Fruit fly (Drosophila melanogaster) whole organism, embryonic: ENCODE results near the gene Pop4.

Experiments used
- ATbp ChIP-seq: fragments of 200-800 bp; sonication (Bioruptor generic); optimal IDR thresholded peaks from 2 replicates; lab custom pipeline; 2017; ENCODE audit warnings: missing biosample characterization, mild to moderate bottlenecking, missing genetic modification characterization, missing genetic modification reagents
- Bgb ChIP-seq: fragments of 200-800 bp; sonication (Bioruptor generic); IDR thresholded peaks from 2 replicates; pipeline ENCODE4 v1.3.6; 2022; ENCODE audit warnings: missing biosample characterization, missing genetic modification characterization; ENCODE audit not compliant: partially characterized antibody
- CG10209 ChIP-seq: fragments of 200-800 bp; sonication (Bioruptor generic); optimal IDR thresholded peaks from 3 replicates; lab custom pipeline; 2017; ENCODE audit warnings: missing biosample characterization, mild to moderate bottlenecking, missing genetic modification characterization, missing genetic modification reagents
- CG1024 ChIP-seq: fragments of 200-800 bp; sonication (Bioruptor generic); IDR thresholded peaks from 2 replicates; pipeline ENCODE4 v1.3.6; 2022; ENCODE audit warnings: missing biosample characterization, missing genetic modification characterization
- CG10462 ChIP-seq: fragments of 200-800 bp; sonication (Bioruptor generic); optimal IDR thresholded peaks from 2 replicates; lab custom pipeline; 2016; ENCODE audit warnings: missing biosample characterization, missing genetic modification characterization
- CG11504 ChIP-seq: fragments of 200-800 bp; sonication (Bioruptor generic); optimal IDR thresholded peaks from 3 replicates; lab custom pipeline; 2019; ENCODE audit warnings: missing biosample characterization, mild to moderate bottlenecking, missing genetic modification characterization, moderate library complexity
- CG14965 ChIP-seq: fragments of 200-800 bp; sonication (Bioruptor generic); optimal IDR thresholded peaks from 2 replicates; lab custom pipeline; 2016; ENCODE audit warnings: missing biosample characterization, missing genetic modification characterization, borderline replicate concordance
- CG17802 ChIP-seq: fragments of 200-800 bp; sonication (Bioruptor generic); optimal IDR thresholded peaks from 2 replicates; lab custom pipeline; 2018; ENCODE audit warnings: missing biosample characterization, mild to moderate bottlenecking, missing genetic modification characterization, moderate library complexity
- CG2678 ChIP-seq: fragments of 200-800 bp; sonication (Bioruptor generic); optimal IDR thresholded peaks from 3 replicates; lab custom pipeline; 2019; ENCODE audit warnings: missing biosample characterization, mild to moderate bottlenecking, missing genetic modification characterization, moderate library complexity
- CG30431 ChIP-seq: fragments of 200-800 bp; sonication (Bioruptor generic); optimal IDR thresholded peaks from 2 replicates; lab custom pipeline; 2017; ENCODE audit warnings: missing biosample characterization, missing genetic modification characterization
- CG9609 ChIP-seq: fragments of 200-800 bp; sonication (Bioruptor generic); optimal IDR thresholded peaks from 3 replicates; lab custom pipeline; 2016; ENCODE audit warnings: missing biosample characterization, missing genetic modification characterization
- CoRest ChIP-seq: fragments of 200-800 bp; sonication (Bioruptor generic); optimal IDR thresholded peaks from 3 replicates; lab custom pipeline; 2018; ENCODE audit warnings: missing biosample characterization, mild to moderate bottlenecking, missing genetic modification characterization, moderate library complexity
- Dek ChIP-seq: fragments of 200-800 bp; sonication (Bioruptor generic); optimal IDR thresholded peaks from 3 replicates; lab custom pipeline; 2019; ENCODE audit warnings: missing biosample characterization, mild to moderate bottlenecking, missing genetic modification characterization, moderate library complexity
- Dref ChIP-seq: fragments of 200-800 bp; sonication (Bioruptor generic); IDR thresholded peaks from 2 replicates; pipeline ENCODE4 v1.3.6; 2022; ENCODE audit warnings: missing biosample characterization, missing genetic modification characterization
- Drgx ChIP-seq: fragments of 200-800 bp; sonication (Bioruptor generic); IDR thresholded peaks from 2 replicates; pipeline ENCODE4 v1.3.6; 2022; ENCODE audit warnings: missing biosample characterization, missing genetic modification characterization
- H15 ChIP-seq: fragments of 200-800 bp; sonication (Bioruptor generic); IDR thresholded peaks from 3 replicates; pipeline ENCODE4 v1.3.6; 2022; ENCODE audit warnings: missing biosample characterization, missing genetic modification characterization
- Lim3 ChIP-seq: fragments of 200-800 bp; sonication (Bioruptor generic); IDR thresholded peaks from 2 replicates; pipeline ENCODE4 v1.3.6; 2022; ENCODE audit warnings: missing biosample characterization, missing genetic modification characterization
- Mes4 ChIP-seq: fragments of 200-800 bp; sonication (Bioruptor generic); optimal IDR thresholded peaks from 2 replicates; lab custom pipeline; 2016; ENCODE audit warnings: missing biosample characterization, missing genetic modification characterization
- NC2β ChIP-seq: fragments of 200-800 bp; sonication (Bioruptor generic); optimal IDR thresholded peaks from 2 replicates; lab custom pipeline; 2016; ENCODE audit warnings: missing biosample characterization, missing genetic modification characterization
- Nf-YC ChIP-seq: fragments of 200-800 bp; optimal IDR thresholded peaks from 3 replicates; lab custom pipeline; 2019; ENCODE audit warnings: missing biosample characterization, mild to moderate bottlenecking, missing genetic modification characterization, moderate library complexity
- Six4 ChIP-seq: fragments of 200-800 bp; sonication (Bioruptor generic); optimal IDR thresholded peaks from 2 replicates; lab custom pipeline; 2016; ENCODE audit warnings: missing biosample characterization, missing genetic modification characterization
- YL-1 ChIP-seq: fragments of 200-800 bp; sonication (Bioruptor generic); optimal IDR thresholded peaks from 3 replicates; lab custom pipeline; 2017; ENCODE audit warnings: missing biosample characterization, mild to moderate bottlenecking, missing genetic modification characterization
- ato ChIP-seq: fragments of 200-800 bp; sonication (Bioruptor generic); IDR thresholded peaks from 2 replicates; pipeline ENCODE4 v1.3.6; 2022; ENCODE audit warnings: missing biosample characterization, missing genetic modification characterization; ENCODE audit not compliant: partially characterized antibody
- bsh ChIP-seq, 2 experiments: fragments of 200-800 bp; sonication (Bioruptor generic); optimal IDR thresholded peaks; 2 replicates each; lab custom pipeline; 2017 to 2018; ENCODE audit warnings: mild to moderate bottlenecking in 2 of 2, missing biosample characterization in 2 of 2, missing genetic modification characterization in 2 of 2, moderate library complexity in 1 of 2
- cas ChIP-seq: fragments of 200-800 bp; sonication (Bioruptor generic); IDR thresholded peaks from 2 replicates; pipeline ENCODE4 v1.3.6; 2022; ENCODE audit warnings: missing biosample characterization, missing genetic modification characterization
- chinmo ChIP-seq: fragments of 200-800 bp; sonication (Bioruptor generic); IDR thresholded peaks from 4 replicates; pipeline ENCODE4 v1.3.6; 2022; ENCODE audit warnings: missing biosample characterization, missing genetic modification characterization; ENCODE audit not compliant: partially characterized antibody
- crc ChIP-seq: fragments of 200-800 bp; sonication (Bioruptor generic); optimal IDR thresholded peaks from 2 replicates; lab custom pipeline; 2016; ENCODE audit warnings: missing biosample characterization, missing genetic modification characterization
- dimm ChIP-seq: fragments of 200-800 bp; sonication (Bioruptor generic); IDR thresholded peaks from 2 replicates; pipeline ENCODE4 v1.3.6; 2022; ENCODE audit warnings: missing biosample characterization, missing genetic modification characterization
- fd102C ChIP-seq: fragments of 200-800 bp; sonication (Bioruptor generic); optimal IDR thresholded peaks from 2 replicates; lab custom pipeline; 2018; ENCODE audit warnings: missing biosample characterization, mild to moderate bottlenecking, missing genetic modification characterization, moderate library complexity
- ftz-f1 ChIP-seq: fragments of 200-800 bp; sonication (Bioruptor generic); optimal IDR thresholded peaks from 2 replicates; lab custom pipeline; 2016; ENCODE audit warnings: missing biosample characterization, missing genetic modification characterization
- gt ChIP-seq: fragments of 200-800 bp; sonication (Bioruptor generic); IDR thresholded peaks from 2 replicates; pipeline ENCODE4 v1.3.6; 2022; ENCODE audit warnings: missing biosample characterization, missing genetic modification characterization
- hb ChIP-seq: fragments of 200-800 bp; sonication (Bioruptor generic); IDR thresholded peaks from 3 replicates; pipeline ENCODE4 v1.3.6; 2022; ENCODE audit warnings: missing biosample characterization, missing genetic modification characterization; ENCODE audit not compliant: partially characterized antibody
- ken ChIP-seq: fragments of 200-800 bp; sonication (Bioruptor generic); IDR thresholded peaks from 3 replicates; pipeline ENCODE4 v1.3.6; 2022; ENCODE audit warnings: missing biosample characterization, missing genetic modification characterization
- kni ChIP-seq: fragments of 200-800 bp; sonication (Bioruptor generic); optimal IDR thresholded peaks from 3 replicates; lab custom pipeline; 2017; ENCODE audit warnings: mild to moderate bottlenecking, missing biosample characterization, missing genetic modification reagents, missing genetic modification characterization
- mam ChIP-seq: fragments of 200-800 bp; sonication (Bioruptor generic); optimal IDR thresholded peaks from 3 replicates; lab custom pipeline; 2016; ENCODE audit warnings: missing biosample characterization, missing genetic modification characterization
- nom ChIP-seq: fragments of 200-800 bp; sonication (Bioruptor generic); optimal IDR thresholded peaks from 2 replicates; lab custom pipeline; 2017; ENCODE audit warnings: missing biosample characterization, missing genetic modification characterization, mild to moderate bottlenecking, moderate library complexity, missing genetic modification reagents
- odd ChIP-seq: fragments of 200-800 bp; sonication (Bioruptor generic); optimal IDR thresholded peaks from 2 replicates; lab custom pipeline; 2017; ENCODE audit warnings: missing biosample characterization, mild to moderate bottlenecking, missing genetic modification characterization
- otp ChIP-seq: fragments of 200-800 bp; sonication (Bioruptor generic); IDR thresholded peaks from 3 replicates; pipeline ENCODE4, ENCODE4 v1.3.6; 2022; ENCODE audit warnings: missing biosample characterization, missing genetic modification characterization
- prd ChIP-seq, 3 experiments: fragments of >200 bp in 2 of 3; fragments of 200-800 bp in 1 of 3; sonication (Bioruptor generic) in 1 of 3; optimal IDR thresholded peaks in 2 of 3; IDR thresholded peaks in 1 of 3; 2 replicates in 2 of 3; 3 replicates in 1 of 3; pipeline versions ENCODE4 v1.3.6 to Lab custom; 2017 to 2022; ENCODE audit warnings: missing biosample characterization in 1 of 3, missing genetic modification characterization in 1 of 3
- run ChIP-seq: fragments of 200-800 bp; sonication (Bioruptor generic); optimal IDR thresholded peaks from 3 replicates; lab custom pipeline; 2018; ENCODE audit warnings: missing biosample characterization, mild to moderate bottlenecking, missing genetic modification characterization
- sens-2 ChIP-seq: fragments of 200-800 bp; sonication (Bioruptor generic); IDR thresholded peaks from 2 replicates; pipeline ENCODE4 v1.3.6; 2022; ENCODE audit warnings: missing biosample characterization, missing genetic modification characterization
- sqz ChIP-seq: fragments of 200-800 bp; sonication (Bioruptor generic); optimal IDR thresholded peaks from 3 replicates; lab custom pipeline; 2018; ENCODE audit warnings: missing biosample characterization, mild to moderate bottlenecking, missing genetic modification characterization
- ssp ChIP-seq: fragments of 200-800 bp; sonication (Bioruptor generic); IDR thresholded peaks from 2 replicates; pipeline ENCODE4 v1.3.6; 2022; ENCODE audit warnings: missing biosample characterization, missing genetic modification characterization
- stwl ChIP-seq: fragments of 200-800 bp; sonication (Bioruptor generic); optimal IDR thresholded peaks from 3 replicates; lab custom pipeline; 2018; ENCODE audit warnings: missing biosample characterization, mild to moderate bottlenecking, missing genetic modification characterization, moderate library complexity
- tna ChIP-seq: fragments of 200-800 bp; sonication (Bioruptor generic); IDR thresholded peaks from 2 replicates; pipeline ENCODE4 v1.3.6; 2022; ENCODE audit warnings: missing biosample characterization, missing genetic modification characterization; ENCODE audit not compliant: partially characterized antibody
- z ChIP-seq: fragments of 200-800 bp; sonication (Bioruptor generic); IDR thresholded peaks from 3 replicates; pipeline ENCODE4 v1.3.6; 2022; ENCODE audit warnings: missing biosample characterization, missing genetic modification characterization

The Pop4 gene

dm6 chr3L:8018665-8019070, 40.2 kb upstream of the Pop4 start (continued):
- TF ChIP-seq Nf-YC (tag; lab: Kevin White, UChicago) (no peak), Six4 (GFP tag; lab: Kevin White, UChicago) (no peak), dimm (GFP tag; lab: Robert Waterston, UW) (no peak), kni (GFP tag; lab: Kevin White, UChicago) (peak; percentile 31), CG14965 (no peak), sens-2 (GFP tag; lab: Robert Waterston, UW) (no peak), CG1024 (GFP tag; lab: Robert Waterston, UW) (no peak), hb (GFP tag; lab: Robert Waterston, UW) (no peak), CG10462 (GFP tag; lab: Kevin White, UChicago) (no peak), sqz (GFP tag; lab: Kevin White, UChicago) (peak; percentile 41), tna (GFP tag; lab: Robert Waterston, UW) (no peak), fd102C (GFP tag; lab: Kevin White, UChicago) (no peak), ato (GFP tag; lab: Robert Waterston, UW) (no peak), H15 (GFP tag; lab: Robert Waterston, UW) (no peak), CG30431 (GFP tag; lab: Kevin White, UChicago) (no peak), CoRest (peak; percentile 16), Lim3 (no peak), Dek (tag; lab: Kevin White, UChicago) (peak; percentile 19), gt (GFP tag; lab: Robert Waterston, UW) (no peak), CG9609 (no peak), NC2β (GFP tag; lab: Kevin White, UChicago) (no peak), cas (GFP tag; lab: Robert Waterston, UW) (no peak), odd (GFP tag; lab: Kevin White, UChicago) (peak; percentile 69), Mes4 (no peak), ftz-f1 (GFP tag; lab: Kevin White, UChicago) (no peak), ssp (GFP tag; lab: Robert Waterston, UW) (no peak)
- TF ChIP-seq, all 482 proteins: peak for 95

dm6 chr3L:8013865-8014216, 35.4 kb upstream of the Pop4 start:
- no peak for TF ChIP-seq Bgb (GFP tag; lab: Robert Waterston, UW)
- TF ChIP-seq nom (GFP tag; lab: Kevin White, UChicago) = peak; percentile 98
- TF ChIP-seq chinmo (GFP tag; lab: Robert Waterston, UW) = 0 out of 4 replicates have a peak, but pooled peaks have one; percentile 41
- TF ChIP-seq bsh (GFP tag; optimal IDR thresholded peaks at IDR 0.05; lab: Kevin White, UChicago) = peak in 1 of 2 experiments; percentile 47
- TF ChIP-seq CG10209 = no peak
- TF ChIP-seq Drgx (GFP tag; lab: Robert Waterston, UW) = peak; percentile 25; the same call in 1 of the 2 replicates
- TF ChIP-seq otp = no peak
- 0 out of 3 replicates have a peak, but pooled peaks have one; percentile 19 for TF ChIP-seq ken (GFP tag; lab: Robert Waterston, UW)
- no peak for TF ChIP-seq z (GFP tag; lab: Robert Waterston, UW)

- TF ChIP-seq YL-1 (GFP tag; lab: Kevin White, UChicago) (no peak), CG2678 (tag; lab: Kevin White, UChicago) (no peak), crc (GFP tag; lab: Kevin White, UChicago) (no peak), CG17802 (peak; percentile 88), mam (GFP tag; lab: Kevin White, UChicago) (no peak), prd (optimal IDR thresholded peaks at IDR 0.05; lab: Kevin White, UChicago) (no peak), prd (GFP tag; IDR thresholded peaks at IDR 0.05; lab: Robert Waterston, UW) (no peak), stwl (tag; lab: Kevin White, UChicago) (peak; percentile 36), Dref (GFP tag; lab: Robert Waterston, UW) (no peak), ATbp (GFP tag; lab: Kevin White, UChicago) (no peak), CG11504 (peak; percentile 96), run (tag; lab: Kevin White, UChicago) (no peak)
Measured at dm6 chr3L:8013001-8013864, 34.8 kb upstream of the Pop4 start.
